Fruit fly (Drosophila melanogaster) ovary, adult (tissue): ENCODE results near the gene CG13282.

Experiments
- CG17801 ChIP-seq: fragments of 200-800 bp; optimal IDR thresholded peaks from 2 replicates; lab custom pipeline; 2019; ENCODE audit warnings: missing biosample characterization, mild to moderate bottlenecking, missing genetic modification characterization, moderate library complexity; ENCODE audit not compliant: partially characterized antibody

CG13282 gene

dm6 chr2L:16817421-16818101, 16.7 kb downstream of the CG13282 start:
- no peak for TF ChIP-seq CG17801 (GFP tag; lab: Kevin White, UChicago)

DNA sequence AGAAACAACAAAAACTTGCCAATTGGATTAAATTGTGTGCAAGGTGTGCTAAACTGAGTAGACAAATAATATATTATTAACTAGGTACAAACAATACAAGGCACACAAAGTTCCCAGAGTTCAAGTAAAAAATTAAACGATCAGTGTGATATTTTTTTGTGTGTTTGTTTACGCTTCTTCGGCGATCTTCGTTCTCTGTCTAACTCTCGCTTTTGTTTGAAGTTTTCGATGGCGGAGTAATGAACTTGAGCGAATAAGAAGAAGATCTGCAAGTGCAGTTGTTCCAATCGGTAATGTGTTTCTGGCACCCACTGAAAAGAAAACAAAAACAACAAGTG, 17.6 kb downstream of the CG13282 start:
- TF ChIP-seq CG17801 (GFP tag; lab: Kevin White, UChicago): no peak

- TF ChIP-seq CG17801 (GFP tag; lab: Kevin White, UChicago): peak; percentile 32
Observed at dm6 chr2L:16815989-16816749, 18.1 kb downstream of the CG13282 start, which contains the start of gene mdy. Gene mdy, plus strand, starts transcription at chr2L:16816660.

DNA sequence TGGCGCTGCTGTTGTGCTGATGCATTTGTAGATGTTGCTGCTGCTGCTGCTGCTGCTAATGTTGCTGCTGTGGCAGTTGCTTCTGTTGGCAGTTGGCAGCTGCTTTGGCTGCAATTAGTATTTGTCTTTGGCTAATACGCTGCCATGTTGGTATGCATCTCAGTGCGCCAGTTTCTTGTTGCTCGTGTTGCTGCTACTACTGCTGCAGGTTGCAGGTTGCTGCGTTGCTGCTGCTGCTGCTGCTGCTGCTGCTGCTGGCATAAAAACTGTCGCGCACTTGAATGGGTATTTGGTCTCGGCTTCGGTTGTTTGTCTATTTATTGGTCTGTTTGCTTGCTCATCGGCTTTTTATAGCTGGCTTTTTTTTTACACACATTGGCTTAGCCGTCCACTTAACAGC, 25.6 kb downstream of the CG13282 start:
- no peak for TF ChIP-seq CG17801 (GFP tag; lab: Kevin White, UChicago)

- no peak for TF ChIP-seq CG17801 (GFP tag; lab: Kevin White, UChicago)
Observed at dm6 chr2L:16804376-16804934, 29.8 kb downstream of the CG13282 start, which contains the start of gene CG13272. Gene CG13272, plus strand, starts transcription at chr2L:16804884.

dm6 chr2L:16803638-16804037, 30.7 kb downstream of the CG13282 start:
- no peak for TF ChIP-seq CG17801 (GFP tag; lab: Kevin White, UChicago)

DNA sequence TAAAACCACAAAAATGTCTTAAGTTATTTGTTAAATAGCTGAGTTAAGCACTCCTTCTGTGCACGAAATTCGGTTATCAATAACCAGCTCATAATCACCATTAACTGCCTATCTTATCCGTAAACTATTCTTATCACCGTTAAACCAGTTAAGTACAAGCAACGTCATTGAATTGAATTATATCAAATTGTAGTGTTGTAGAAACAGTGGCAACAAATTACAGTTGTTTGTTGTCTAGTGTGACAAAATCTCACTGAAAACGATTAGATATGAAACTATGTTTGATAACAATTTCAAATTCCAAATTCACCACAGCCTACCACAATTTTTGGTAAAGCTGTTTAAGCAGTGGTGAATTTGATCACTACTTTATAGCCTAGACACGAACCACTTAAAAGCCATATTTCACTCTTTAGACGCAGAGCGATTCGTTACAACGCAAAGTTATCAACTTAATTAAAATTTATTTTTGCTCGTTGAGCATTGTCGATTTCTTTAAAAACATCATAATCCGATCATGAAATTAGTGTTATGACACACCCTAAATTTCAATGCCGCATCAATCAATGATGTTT, 32.6 kb downstream of the CG13282 start:
- TF ChIP-seq CG17801 (GFP tag; lab: Kevin White, UChicago): no peak

DNA sequence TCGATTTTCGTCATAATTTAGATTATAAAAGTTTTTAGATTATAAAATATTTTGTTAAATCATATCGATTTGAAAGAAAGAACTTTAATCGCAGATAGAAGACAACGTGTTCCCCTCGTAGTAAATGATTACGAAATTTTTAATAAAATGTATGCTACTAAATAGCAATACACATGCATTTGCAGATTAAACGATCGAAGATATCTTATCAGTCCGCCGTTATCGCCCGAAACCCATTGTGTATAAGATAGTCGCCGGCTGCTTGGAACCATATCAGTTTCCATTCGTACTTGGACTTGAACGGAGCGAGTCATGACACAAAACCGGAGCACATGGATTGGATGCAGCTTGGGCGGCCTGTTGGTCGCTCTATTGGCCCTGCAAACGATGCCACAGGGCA, 34.8 kb downstream of the CG13282 start:
- TF ChIP-seq CG17801 (GFP tag; lab: Kevin White, UChicago): no peak

DNA sequence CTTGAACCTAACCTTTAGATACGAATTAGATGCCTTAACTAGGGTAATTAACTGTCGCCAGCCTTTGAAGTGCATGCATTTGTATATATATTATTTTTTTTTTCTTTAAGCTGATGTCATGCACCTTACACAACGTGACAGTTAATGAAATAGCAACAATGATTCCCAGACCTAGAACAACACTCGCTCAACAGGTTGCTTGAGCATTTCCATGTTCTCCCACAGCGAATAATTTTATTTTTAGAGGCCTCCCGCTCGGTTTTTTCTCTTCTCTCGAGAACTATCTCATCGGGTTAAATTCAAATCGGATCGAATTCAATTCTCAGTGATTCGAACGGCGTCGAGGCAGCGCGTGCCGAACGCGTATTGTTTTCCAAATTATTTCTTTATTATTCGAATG, 35.6 kb downstream of the CG13282 start, which contains the start of gene Ugt37D1:
Gene Ugt37D1, plus strand, starts transcription at position 321 of the 400 bp plus-strand sequence.
- no peak for TF ChIP-seq CG17801 (GFP tag; lab: Kevin White, UChicago)

- TF ChIP-seq CG17801 (GFP tag; lab: Kevin White, UChicago): no peak
Observed at dm6 chr2L:16796104-16796645, 38.1 kb downstream of the CG13282 start, which contains the start of gene Ugt37E1. Gene Ugt37E1, plus strand, starts transcription at chr2L:16796595.

DNA sequence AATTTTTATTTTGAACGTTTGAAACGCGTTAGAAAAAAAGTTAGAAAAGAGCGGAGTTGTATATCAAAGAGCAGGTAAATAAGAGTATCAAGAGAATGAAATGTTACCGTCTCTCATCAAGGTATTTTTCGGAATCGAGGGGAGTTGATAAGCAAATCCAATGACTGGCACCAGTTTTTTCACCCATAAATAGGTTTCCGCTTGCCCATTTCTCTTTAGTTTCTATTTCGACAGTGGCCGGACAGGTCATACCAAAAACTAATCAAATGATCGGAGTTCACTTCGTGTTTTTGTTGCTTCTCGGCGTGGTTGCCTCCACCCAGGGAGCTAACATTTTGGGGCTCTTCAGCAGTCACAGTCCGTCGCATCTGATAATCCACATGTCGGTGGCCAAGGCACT, 40.3 kb downstream of the CG13282 start, which contains the start of gene Ugt37C2:
Gene Ugt37C2, plus strand, starts transcription at position 242 of the 400 bp plus-strand sequence.
- TF ChIP-seq CG17801 (GFP tag; lab: Kevin White, UChicago): no peak

- TF ChIP-seq CG17801 (GFP tag; lab: Kevin White, UChicago): no peak
Observed at dm6 chr2L:16791345-16791744, 43.0 kb downstream of the CG13282 start, which contains the start of gene CG17928. Gene CG17928, plus strand, starts transcription at chr2L:16791568.

dm6 chr2L:16790671-16791270, 43.5 kb downstream of the CG13282 start, which contains the start of gene Cyt-b5-r:
Gene Cyt-b5-r, minus strand, starts transcription at chr2L:16790721.
- no peak for TF ChIP-seq CG17801 (GFP tag; lab: Kevin White, UChicago)

DNA sequence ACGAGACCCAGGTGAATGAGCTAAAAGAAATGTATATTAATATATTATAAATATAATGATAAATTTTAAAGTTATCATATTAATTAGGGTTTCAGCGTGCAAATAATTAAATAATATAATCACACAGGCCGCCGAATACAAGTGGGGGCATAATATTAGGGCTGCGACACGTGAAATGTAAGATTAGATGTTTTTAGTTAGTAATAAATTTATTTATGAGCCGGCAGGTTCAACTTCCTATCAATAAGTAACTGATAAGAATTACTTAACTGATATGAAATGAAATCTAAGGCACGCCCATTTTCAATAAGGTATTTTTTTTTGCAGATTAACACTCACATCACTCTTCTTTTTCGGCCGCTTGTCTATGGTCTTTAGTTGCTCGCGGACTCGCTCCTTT, 44.4 kb downstream of the CG13282 start:
- TF ChIP-seq CG17801 (GFP tag; lab: Kevin White, UChicago): no peak
